Worm (Caenorhabditis elegans) whole organism, L2 larva: ENCODE results near the gene sto-4.

Experiments
- ceh-82 ChIP-seq: fragments of 150-350 bp; optimal IDR thresholded peaks from 2 replicates; lab custom pipeline; 2014; ENCODE audit warnings: missing biosample characterization, missing genetic modification characterization
- elt-3 ChIP-seq: sonication (generic microtip); optimal IDR thresholded peaks from 2 replicates; lab custom pipeline; 2017; ENCODE audit warnings: missing biosample characterization, missing genetic modification characterization
- fos-1 ChIP-seq: fragments of 150-350 bp; optimal IDR thresholded peaks from 2 replicates; lab custom pipeline; 2014; ENCODE audit warnings: missing biosample characterization, missing genetic modification characterization
- mab-5 ChIP-seq: fragments of 150-350 bp; optimal IDR thresholded peaks from 2 replicates; lab custom pipeline; 2014; ENCODE audit warnings: missing biosample characterization, missing genetic modification characterization
- nhr-11 ChIP-seq: fragments of 150-350 bp; optimal IDR thresholded peaks from 2 replicates; lab custom pipeline; 2014; ENCODE audit warnings: missing biosample characterization, missing genetic modification characterization
- nhr-12 ChIP-seq: fragments of 150-350 bp; optimal IDR thresholded peaks from 2 replicates; lab custom pipeline; 2014; ENCODE audit warnings: missing biosample characterization, missing genetic modification characterization
- nhr-129 ChIP-seq: fragments of 150-350 bp; optimal IDR thresholded peaks from 2 replicates; lab custom pipeline; 2014; ENCODE audit warnings: missing biosample characterization, missing genetic modification characterization
- nhr-23 ChIP-seq: fragments of 150-350 bp; optimal IDR thresholded peaks from 2 replicates; lab custom pipeline; 2014; ENCODE audit warnings: missing biosample characterization, missing genetic modification reagents, missing genetic modification characterization
- unc-39 ChIP-seq: fragments of 150-350 bp; optimal IDR thresholded peaks from 2 replicates; lab custom pipeline; 2014; ENCODE audit warnings: missing biosample characterization, missing genetic modification characterization
- unc-62 ChIP-seq: fragments of 150-350 bp; optimal IDR thresholded peaks from 2 replicates; lab custom pipeline; 2014; ENCODE audit warnings: missing biosample characterization, missing genetic modification reagents, missing genetic modification characterization
- zag-1 ChIP-seq: fragments of 150-350 bp; optimal IDR thresholded peaks from 2 replicates; lab custom pipeline; 2014; ENCODE audit warnings: missing biosample characterization, missing genetic modification characterization
- ztf-11 ChIP-seq: sonication (generic microtip); optimal IDR thresholded peaks from 2 replicates; lab custom pipeline; 2017; ENCODE audit warnings: missing biosample characterization, missing genetic modification characterization
- ztf-4 ChIP-seq: fragments of 150-350 bp; optimal IDR thresholded peaks from 2 replicates; lab custom pipeline; 2014; ENCODE audit warnings: missing biosample characterization, missing genetic modification characterization

- TF ChIP-seq nhr-11 (tag; lab: Kevin White, UChicago): no peak
- TF ChIP-seq nhr-23 (tag; lab: Kevin White, UChicago): no peak
- TF ChIP-seq ztf-11 (tag; lab: Kevin White, UChicago): no peak
- no peak for TF ChIP-seq nhr-12 (tag; lab: Kevin White, UChicago)
- no peak for TF ChIP-seq elt-3 (tag; lab: Kevin White, UChicago)
- no peak for TF ChIP-seq unc-62 (GFP tag; lab: Kevin White, UChicago)
- no peak for TF ChIP-seq unc-39 (tag; lab: Kevin White, UChicago)
- no peak for TF ChIP-seq nhr-129 (tag; lab: Kevin White, UChicago)
- TF ChIP-seq mab-5 (tag; lab: Kevin White, UChicago): no peak
- TF ChIP-seq fos-1 (tag; lab: Kevin White, UChicago): no peak
- TF ChIP-seq ztf-4 (tag; lab: Kevin White, UChicago): no peak
- no peak for TF ChIP-seq ceh-82 (tag; lab: Kevin White, UChicago)
- no peak for TF ChIP-seq zag-1 (tag; lab: Kevin White, UChicago)
Observed at ce11 chrX:11662557-11662956, 18.6 kb downstream of the sto-4 start.
